Worm (Caenorhabditis elegans) whole organism, young adult: Measurements from ENCODE around the gene C50F4.1.

Source experiments
- C06A6.2 ChIP-seq: fragments of 200-800 bp; sonication (Bioruptor generic); conservative IDR thresholded peaks from 2 replicates; pipeline ENCODE4 v1.3.6; 2022; ENCODE audit warnings: missing genetic modification characterization, missing compliant biosample characterization
- F22D6.2 ChIP-seq: sonication (generic microtip); optimal IDR thresholded peaks from 2 replicates; lab custom pipeline; 2016; ENCODE audit warnings: mild to moderate bottlenecking, missing genetic modification characterization, missing compliant biosample characterization
- F23B12.7 ChIP-seq: sonication (generic microtip); optimal IDR thresholded peaks from 2 replicates; lab custom pipeline; 2017; ENCODE audit warnings: missing genetic modification characterization, mild to moderate bottlenecking, missing compliant biosample characterization, antibody characterized with exemption, moderate library complexity; ENCODE audit not compliant: insufficient read depth
- F49E8.2 ChIP-seq: sonication (generic microtip); optimal IDR thresholded peaks from 3 replicates; lab custom pipeline; 2017; ENCODE audit warnings: missing genetic modification characterization, mild to moderate bottlenecking, missing compliant biosample characterization, antibody characterized with exemption, moderate library complexity; ENCODE audit not compliant: insufficient read depth
- F55B11.4 ChIP-seq: sonication (generic microtip); optimal IDR thresholded peaks from 2 replicates; lab custom pipeline; 2016; ENCODE audit warnings: missing compliant biosample characterization, missing genetic modification characterization, borderline replicate concordance; ENCODE audit not compliant: insufficient read depth
- F57C9.4 ChIP-seq: sonication (generic microtip); optimal IDR thresholded peaks from 2 replicates; lab custom pipeline; 2017; ENCODE audit warnings: mild to moderate bottlenecking, missing genetic modification characterization, missing compliant biosample characterization
- Y67H2A.10 ChIP-seq: fragments of 200-800 bp; sonication (Bioruptor generic); conservative IDR thresholded peaks from 2 replicates; pipeline ENCODE4 v1.3.6; 2022; ENCODE audit warnings: missing genetic modification reagents, missing genetic modification characterization, missing compliant biosample characterization
- Y79H2A.3 ChIP-seq: fragments of 200-800 bp; sonication (Bioruptor generic); conservative IDR thresholded peaks from 2 replicates; pipeline ENCODE4 v1.3.6; 2022; ENCODE audit warnings: missing genetic modification reagents, missing genetic modification characterization, missing compliant biosample characterization
- Y95B8A.8 ChIP-seq: fragments of 200-800 bp; sonication (Bioruptor generic); IDR thresholded peaks from 2 replicates; pipeline ENCODE4 v1.3.6; 2022; ENCODE audit warnings: missing genetic modification reagents, missing genetic modification characterization, missing compliant biosample characterization
- ZK185.1 ChIP-seq: sonication (generic microtip); optimal IDR thresholded peaks from 2 replicates; lab custom pipeline; 2016; ENCODE audit warnings: mild to moderate bottlenecking, missing genetic modification characterization, missing compliant biosample characterization; ENCODE audit not compliant: poor library complexity, severe bottlenecking
- aptf-3 ChIP-seq: fragments of 200-800 bp; sonication (Bioruptor generic); IDR thresholded peaks from 2 replicates; pipeline ENCODE4 v1.3.6; 2022; ENCODE audit warnings: missing genetic modification characterization, missing compliant biosample characterization
- bed-1 ChIP-seq: fragments of 200-800 bp; sonication (Bioruptor generic); IDR thresholded peaks from 2 replicates; pipeline ENCODE4 v1.3.6; 2022; ENCODE audit warnings: missing genetic modification reagents, missing genetic modification characterization, missing compliant biosample characterization
- ceh-58 ChIP-seq: fragments of 200-800 bp; sonication (Bioruptor generic); IDR thresholded peaks from 2 replicates; pipeline ENCODE4 v1.3.6; 2022; ENCODE audit warnings: missing genetic modification characterization, missing compliant biosample characterization
- ceh-79 ChIP-seq: sonication (generic microtip); optimal IDR thresholded peaks from 2 replicates; lab custom pipeline; 2017; ENCODE audit warnings: mild to moderate bottlenecking, missing genetic modification characterization, missing compliant biosample characterization
- ceh-91 ChIP-seq: fragments of 200-800 bp; sonication (Bioruptor generic); IDR thresholded peaks from 2 replicates; pipeline ENCODE4 v1.3.6; 2022; ENCODE audit warnings: missing genetic modification reagents, missing genetic modification characterization, missing compliant biosample characterization
- die-1 ChIP-seq: sonication (generic microtip); optimal IDR thresholded peaks from 2 replicates; lab custom pipeline; 2016; ENCODE audit warnings: missing genotype, mild to moderate bottlenecking, missing genetic modification characterization, missing compliant biosample characterization
- dpff-1 ChIP-seq: sonication (generic microtip); optimal IDR thresholded peaks from 2 replicates; lab custom pipeline; 2017; ENCODE audit warnings: mild to moderate bottlenecking, missing genetic modification characterization, missing compliant biosample characterization
- dpl-1 ChIP-seq: fragments of 150-350 bp; optimal IDR thresholded peaks from 2 replicates; lab custom pipeline; 2014; ENCODE audit warnings: missing biosample characterization, missing genetic modification reagents, missing genetic modification characterization
- egl-18 ChIP-seq: fragments of 200-800 bp; sonication (Bioruptor generic); IDR thresholded peaks from 2 replicates; pipeline ENCODE4 v1.3.6; 2022; ENCODE audit warnings: missing genetic modification reagents, missing genetic modification characterization, missing compliant biosample characterization
- egrh-3 ChIP-seq: fragments of 200-800 bp; sonication (Bioruptor generic); IDR thresholded peaks from 2 replicates; pipeline ENCODE4 v1.3.6; 2022; ENCODE audit warnings: missing genetic modification reagents, missing genetic modification characterization, missing compliant biosample characterization
- gei-17 ChIP-seq: fragments of 200-800 bp; sonication (Bioruptor generic); optimal IDR thresholded peaks from 2 replicates; lab custom pipeline; 2018; ENCODE audit warnings: mild to moderate bottlenecking, missing genetic modification characterization, missing compliant biosample characterization
- him-1 ChIP-seq: sonication (generic microtip); optimal IDR thresholded peaks from 2 replicates; lab custom pipeline; 2016; ENCODE audit warnings: missing genotype, missing genetic modification reagents, missing genetic modification characterization, missing compliant biosample characterization
- hmg-1.2 ChIP-seq: fragments of 200-800 bp; sonication (Bioruptor generic); IDR thresholded peaks from 2 replicates; pipeline ENCODE4 v1.3.6; 2022; ENCODE audit warnings: missing genetic modification reagents, missing genetic modification characterization, missing compliant biosample characterization
- let-607 ChIP-seq, 2 experiments: fragments of 200-800 bp in 1 of 2; sonication (Bioruptor generic) in 1 of 2; sonication (generic microtip) in 1 of 2; optimal IDR thresholded peaks; 2 replicates each; lab custom pipeline; 2016 to 2018; ENCODE audit warnings: mild to moderate bottlenecking in 2 of 2, missing compliant biosample characterization in 2 of 2, missing genetic modification characterization in 2 of 2, moderate library complexity in 2 of 2, missing genotype in 1 of 2
- lin-26 ChIP-seq: fragments of 200-800 bp; sonication (Bioruptor generic); IDR thresholded peaks from 2 replicates; pipeline ENCODE4 v1.3.6; 2022; ENCODE audit warnings: missing genetic modification reagents, missing genetic modification characterization, missing compliant biosample characterization
- lin-35 ChIP-seq, 3 experiments: fragments of 150-350 bp in 2 of 3; sonication (generic microtip) in 1 of 3; optimal IDR thresholded peaks; 2 replicates each; lab custom pipeline; 2014 to 2018; ENCODE audit warnings: missing biosample characterization in 3 of 3, missing genetic modification characterization in 3 of 3, missing genetic modification reagents in 3 of 3
- madf-10 ChIP-seq: sonication (generic microtip); optimal IDR thresholded peaks from 2 replicates; lab custom pipeline; 2016; ENCODE audit warnings: mild to moderate bottlenecking, missing genetic modification characterization, missing compliant biosample characterization
- madf-8 ChIP-seq: fragments of 200-800 bp; sonication (Bioruptor generic); conservative IDR thresholded peaks from 2 replicates; pipeline ENCODE4 v1.3.6; 2022; ENCODE audit warnings: missing genetic modification reagents, missing genetic modification characterization, missing compliant biosample characterization
- mes-4 ChIP-seq: sonication (generic microtip); optimal IDR thresholded peaks from 2 replicates; lab custom pipeline; 2016; ENCODE audit warnings: missing genotype, missing genetic modification characterization, missing compliant biosample characterization
- nhr-179 ChIP-seq: sonication (generic microtip); optimal IDR thresholded peaks from 2 replicates; lab custom pipeline; 2016; ENCODE audit warnings: mild to moderate bottlenecking, missing genetic modification characterization, missing compliant biosample characterization
- nhr-80 ChIP-seq: sonication (generic microtip); optimal IDR thresholded peaks from 2 replicates; lab custom pipeline; 2016; ENCODE audit warnings: missing genetic modification characterization, missing compliant biosample characterization
- sea-2 ChIP-seq: fragments of 200-800 bp; sonication (Bioruptor generic); IDR thresholded peaks from 2 replicates; pipeline ENCODE4 v1.3.6; 2022; ENCODE audit warnings: missing genetic modification characterization, missing compliant biosample characterization
- sptf-2 ChIP-seq: fragments of 200-800 bp; sonication (Bioruptor generic); optimal IDR thresholded peaks from 2 replicates; lab custom pipeline; 2018; ENCODE audit warnings: mild to moderate bottlenecking, missing genetic modification characterization, missing compliant biosample characterization
- tbx-9 ChIP-seq: sonication (generic microtip); optimal IDR thresholded peaks from 2 replicates; lab custom pipeline; 2016; ENCODE audit warnings: borderline replicate concordance, missing genetic modification characterization, inconsistent platforms, missing compliant biosample characterization
- zfh-2 ChIP-seq: fragments of 200-800 bp; sonication (Bioruptor generic); conservative IDR thresholded peaks from 2 replicates; pipeline ENCODE4 v1.3.6; 2022; ENCODE audit warnings: missing genetic modification reagents, missing genetic modification characterization, missing compliant biosample characterization
- zim-3 ChIP-seq: sonication (generic microtip); optimal IDR thresholded peaks from 2 replicates; lab custom pipeline; 2017; ENCODE audit warnings: mild to moderate bottlenecking, missing genetic modification characterization, moderate library complexity, missing compliant biosample characterization
- ztf-18 ChIP-seq: sonication (generic microtip); optimal IDR thresholded peaks from 2 replicates; lab custom pipeline; 2016; ENCODE audit warnings: missing genotype, mild to moderate bottlenecking, missing genetic modification characterization, missing compliant biosample characterization
- ztf-3 ChIP-seq: fragments of 200-800 bp; sonication (Bioruptor generic); optimal IDR thresholded peaks from 2 replicates; lab custom pipeline; 2018; ENCODE audit warnings: mild to moderate bottlenecking, missing genetic modification characterization, missing compliant biosample characterization

Gene C50F4.1

ce11 chrV:9570197-9570596, 43.6 kb downstream of the C50F4.1 start, which contains the start of gene F25B3.5:
Gene F25B3.5, minus strand, starts transcription at chrV:9570297.
- peak; percentile 3 for TF ChIP-seq nhr-80 (tag; lab: Kevin White, UChicago)
- no peak for TF ChIP-seq die-1 (tag; lab: Kevin White, UChicago)
- TF ChIP-seq sea-2 (GFP tag; lab: Robert Waterston, UW): no peak
- no peak for TF ChIP-seq F55B11.4 (tag; lab: Kevin White, UChicago)
- no peak for TF ChIP-seq sptf-2 (GFP tag; lab: Kevin White, UChicago)
- TF ChIP-seq Y79H2A.3 (GFP tag; lab: Robert Waterston, UW): no peak

ce11 chrV:9571056-9571455, 44.5 kb downstream of the C50F4.1 start:
- no peak for TF ChIP-seq Y95B8A.8 (GFP tag; lab: Robert Waterston, UW)
- no peak for TF ChIP-seq lin-35 (GFP tag; optimal IDR thresholded peaks at IDR 0.05; lab: Kevin White, UChicago)
- TF ChIP-seq ZK185.1 (tag; lab: Kevin White, UChicago): no peak
- TF ChIP-seq ceh-58 (GFP tag; lab: Robert Waterston, UW): no peak
- TF ChIP-seq him-1 (tag; lab: Kevin White, UChicago): no peak
- TF ChIP-seq F49E8.2: no peak
- no peak for TF ChIP-seq egl-18 (GFP tag; lab: Robert Waterston, UW)
- TF ChIP-seq lin-26 (GFP tag; lab: Robert Waterston, UW): no peak
- no peak for TF ChIP-seq sea-2 (GFP tag; lab: Robert Waterston, UW)
- TF ChIP-seq dpff-1 (tag; lab: Kevin White, UChicago): no peak
- no peak for TF ChIP-seq madf-10 (tag; lab: Kevin White, UChicago)
- no peak for TF ChIP-seq F57C9.4 (tag; lab: Kevin White, UChicago)
- no peak for TF ChIP-seq C06A6.2 (GFP tag; lab: Robert Waterston, UW)
- TF ChIP-seq madf-8 (GFP tag; lab: Robert Waterston, UW): no peak

- TF ChIP-seq Y79H2A.3 (GFP tag; lab: Robert Waterston, UW) (no peak), Y67H2A.10 (GFP tag; lab: Robert Waterston, UW) (no peak), ceh-58 (GFP tag; lab: Robert Waterston, UW) (no peak), F49E8.2 (no peak), tbx-9 (tag; lab: Kevin White, UChicago) (no peak), F23B12.7 (tag; lab: Kevin White, UChicago) (no peak), hmg-1.2 (no peak), ceh-91 (GFP tag; lab: Robert Waterston, UW) (no peak), let-607 (tag; optimal IDR thresholded peaks at IDR 0.05; lab: Kevin White, UChicago) (no peak), egl-18 (GFP tag; lab: Robert Waterston, UW) (no peak), mes-4 (tag; lab: Kevin White, UChicago) (no peak), F22D6.2 (no peak), bed-1 (no peak)
- TF ChIP-seq, all 124 proteins: peak for 0
Observed at ce11 chrV:9571673-9572072, 45.1 kb downstream of the C50F4.1 start.

- TF ChIP-seq nhr-179 (tag; lab: Kevin White, UChicago) (no peak), sea-2 (GFP tag; lab: Robert Waterston, UW) (no peak), ceh-79 (tag; lab: Kevin White, UChicago) (no peak), F49E8.2 (no peak), aptf-3 (GFP tag; lab: Robert Waterston, UW) (no peak), ztf-18 (tag; lab: Kevin White, UChicago) (no peak), F22D6.2 (no peak), Y95B8A.8 (GFP tag; lab: Robert Waterston, UW) (no peak), F23B12.7 (tag; lab: Kevin White, UChicago) (no peak), gei-17 (GFP tag; lab: Kevin White, UChicago) (no peak), madf-8 (GFP tag; lab: Robert Waterston, UW) (no peak), zim-3 (tag; lab: Kevin White, UChicago) (no peak), zfh-2 (no peak), dpl-1 (GFP tag; lab: Kevin White, UChicago) (no peak), egrh-3 (GFP tag; lab: Robert Waterston, UW) (no peak), tbx-9 (tag; lab: Kevin White, UChicago) (no peak), ztf-3 (GFP tag; lab: Kevin White, UChicago) (no peak)
Observed at ce11 chrV:9576991-9577390, 50.4 kb downstream of the C50F4.1 start, which contains the start of gene F25B3.2. Gene F25B3.2, plus strand, starts transcription at chrV:9577291.
